Worm (Caenorhabditis elegans): Measurements from ENCODE around the gene jmjd-1.1.

jmjd-1.1 gene

ce11 chrII:11759277-11759676 is 47.1 kb upstream of the jmjd-1.1 start, which contains the start of the genes F44E5.4 and F44E5.5 (continued):
- peak; percentile 92 for TF ChIP-seq rcor-1 (GFP tag; IDR thresholded peaks at IDR 0.05)
- peak; percentile 93 for TF ChIP-seq dpff-1 (tag; optimal IDR thresholded peaks at IDR 0.05)
- TF ChIP-seq T07F8.4 (tag; optimal IDR thresholded peaks at IDR 0.05): peak; percentile 55
- peak; percentile 92 for TF ChIP-seq fkh-3 (tag; optimal IDR thresholded peaks at IDR 0.05)
- peak; percentile 99 for TF ChIP-seq ceh-79 (tag; optimal IDR thresholded peaks at IDR 0.05)
- peak; percentile 99 for TF ChIP-seq bed-1 (GFP tag; IDR thresholded peaks at IDR 0.05)
- TF ChIP-seq ztf-6 (GFP tag; IDR thresholded peaks at IDR 0.05): peak; percentile 95
- peak; percentile 99 for TF ChIP-seq egl-18 (GFP tag; IDR thresholded peaks at IDR 0.05)
- TF ChIP-seq ekl-4 (GFP tag; IDR thresholded peaks at IDR 0.05): peak; percentile 99
- TF ChIP-seq tbp1 (GFP tag; optimal IDR thresholded peaks at IDR 0.05): peak; percentile 74
- TF ChIP-seq ceh-91 (GFP tag; IDR thresholded peaks at IDR 0.05): peak; percentile 62
- TF ChIP-seq F57C9.4 (tag; optimal IDR thresholded peaks at IDR 0.05): peak; percentile 97
- peak; percentile 98 for TF ChIP-seq F52B5.7 (tag; optimal IDR thresholded peaks at IDR 0.05)
- peak; percentile 83 for TF ChIP-seq attf-3 (GFP tag; conservative IDR thresholded peaks at IDR 0.05)
- TF ChIP-seq tlf-1 (GFP tag; optimal IDR thresholded peaks at IDR 0.05): peak; percentile 94
- peak; percentile 88 for TF ChIP-seq ceh-100 (GFP tag; IDR thresholded peaks at IDR 0.05)
- TF ChIP-seq egl-44 (GFP tag; IDR thresholded peaks at IDR 0.05): peak; percentile 98
- TF ChIP-seq somi-1 (GFP tag; optimal IDR thresholded peaks at IDR 0.05): peak; percentile 97
- TF ChIP-seq K12H6.12 (tag; optimal IDR thresholded peaks at IDR 0.05): peak; percentile 92
- TF ChIP-seq F22D6.2 (tag; optimal IDR thresholded peaks at IDR 0.05): peak; percentile 88
- peak; percentile 79 for TF ChIP-seq zfh-2 (GFP tag; conservative IDR thresholded peaks at IDR 0.05)
- peak; percentile 88 for TF ChIP-seq madf-6 (GFP tag; IDR thresholded peaks at IDR 0.05)
- TF ChIP-seq zim-3 (tag; optimal IDR thresholded peaks at IDR 0.05): peak; percentile 99
- peak; percentile 38; the same call in 1 of the 2 replicates for TF ChIP-seq Y53F4B.3 (GFP tag; IDR thresholded peaks at IDR 0.05)
- TF ChIP-seq madf-3 (GFP tag; IDR thresholded peaks at IDR 0.05): peak; percentile 93
- TF ChIP-seq mel-28 (tag; optimal IDR thresholded peaks at IDR 0.05; ENCODE audit: borderline replicate concordance): peak; percentile 85
- TF ChIP-seq madf-10 (tag; optimal IDR thresholded peaks at IDR 0.05): peak; percentile 79
- peak; percentile 93 for TF ChIP-seq egrh-3 (GFP tag; IDR thresholded peaks at IDR 0.05)
- peak; percentile 75; the same call in 1 of the 2 replicates for TF ChIP-seq ztf-25 (GFP tag; IDR thresholded peaks at IDR 0.05)
- TF ChIP-seq B0261.1 (tag; optimal IDR thresholded peaks at IDR 0.05): peak; percentile 40
- peak; percentile 90 for TF ChIP-seq B0035.1 (tag; optimal IDR thresholded peaks at IDR 0.05)
- TF ChIP-seq nhr-120 (GFP tag; IDR thresholded peaks at IDR 0.05): peak; percentile 99
- peak; percentile 99 for TF ChIP-seq K11D2.4 (GFP tag; IDR thresholded peaks at IDR 0.05)
- peak; percentile 77 for TF ChIP-seq F33H1.4 (GFP tag; IDR thresholded peaks at IDR 0.05)
- TF ChIP-seq F37B4.10 (GFP tag; IDR thresholded peaks at IDR 0.05): peak; percentile 95; the same call in 1 of the 2 replicates
- peak; percentile 100 for TF ChIP-seq hsf-1 (GFP tag; IDR thresholded peaks at IDR 0.05)

ce11 chrII:11761806-11762512 is 44.4 kb upstream of the jmjd-1.1 start:
- no peak for TF ChIP-seq Y95B8A.8 (GFP tag; IDR thresholded peaks at IDR 0.05)
- no peak for TF ChIP-seq rcor-1 (GFP tag; IDR thresholded peaks at IDR 0.05)
- no peak for TF ChIP-seq zfh-2 (GFP tag; conservative IDR thresholded peaks at IDR 0.05)
- TF ChIP-seq nhr-80 (tag; optimal IDR thresholded peaks at IDR 0.05): peak; percentile 20
- no peak for TF ChIP-seq bed-1 (GFP tag; IDR thresholded peaks at IDR 0.05)
- TF ChIP-seq F52B5.7 (tag; optimal IDR thresholded peaks at IDR 0.05): no peak
- TF ChIP-seq unc-62 (GFP tag; optimal IDR thresholded peaks at IDR 0.05): no peak
- no peak for TF ChIP-seq nhr-120 (GFP tag; IDR thresholded peaks at IDR 0.05)
- TF ChIP-seq snpc-1.1 (tag; optimal IDR thresholded peaks at IDR 0.05; ENCODE audit: insufficient read depth): no peak
- TF ChIP-seq K12H6.12 (tag; optimal IDR thresholded peaks at IDR 0.05): no peak
- TF ChIP-seq pha-4 (tag; optimal IDR thresholded peaks at IDR 0.05): no peak
- no peak for TF ChIP-seq rec-8 (tag; optimal IDR thresholded peaks at IDR 0.05)
- TF ChIP-seq snpc-4 (GFP tag; optimal IDR thresholded peaks at IDR 0.05): no peak
- TF ChIP-seq snpc-4 (tag; optimal IDR thresholded peaks at IDR 0.05): peak in 1 of 4 experiments; percentile 7
- peak; percentile 83 for TF ChIP-seq ama-1 (optimal IDR thresholded peaks at IDR 0.05)
- TF ChIP-seq ama-1 (GFP tag; optimal IDR thresholded peaks at IDR 0.05): peak in 1 of 2 experiments; percentile 54
- TF ChIP-seq madf-8 (GFP tag; conservative IDR thresholded peaks at IDR 0.05): no peak
- no peak for TF ChIP-seq lin-35 (GFP tag; optimal IDR thresholded peaks at IDR 0.05)
- no peak for TF ChIP-seq ceh-91 (GFP tag; IDR thresholded peaks at IDR 0.05)
- TF ChIP-seq fkh-3 (tag; optimal IDR thresholded peaks at IDR 0.05): no peak
